Worm (Caenorhabditis elegans): Measurements from ENCODE around the gene F48E3.2.

Gene F48E3.2

DNA sequence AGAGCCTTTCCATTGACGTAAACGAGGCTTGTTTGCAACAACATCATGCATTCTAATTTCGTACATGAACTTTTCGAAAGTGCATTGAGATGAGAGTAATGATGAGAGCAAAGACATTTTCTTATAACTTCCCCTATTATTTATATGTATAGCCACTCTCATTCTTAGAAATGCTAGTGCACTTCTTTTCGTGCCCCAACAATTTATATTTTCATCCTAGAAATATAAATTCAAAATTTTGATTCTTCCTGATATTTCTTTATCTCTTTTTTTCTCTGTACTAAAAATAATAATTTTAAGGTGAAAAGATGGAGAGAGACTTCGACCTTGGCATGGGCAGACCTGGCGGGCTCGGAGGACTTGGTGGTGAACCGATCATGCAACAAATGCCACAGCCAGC lies 14.0 kb downstream of the F48E3.2 start, which contains the start of gene mek-1:
Gene mek-1 (plus strand): TSS at position 301 of the 400 bp plus-strand sequence.
- TF ChIP-seq ztf-11 (tag; optimal IDR thresholded peaks at IDR 0.05) (no peak), fos-1 (tag; optimal IDR thresholded peaks at IDR 0.05) (no peak), unc-55 (GFP tag; optimal IDR thresholded peaks at IDR 0.05) (no peak), lsy-2 (tag; optimal IDR thresholded peaks at IDR 0.05) (no peak), ZK546.5 (tag; optimal IDR thresholded peaks at IDR 0.05) (no peak), C34F6.9 (tag; optimal IDR thresholded peaks at IDR 0.05) (no peak), sem-4 (tag; optimal IDR thresholded peaks at IDR 0.05) (no peak), sma-9 (GFP tag; optimal IDR thresholded peaks at IDR 0.05) (no peak), sma-9 (tag; optimal IDR thresholded peaks at IDR 0.05) (no peak), nhr-12 (tag; optimal IDR thresholded peaks at IDR 0.05) (no peak), nhr-23 (tag; optimal IDR thresholded peaks at IDR 0.05) (no peak), lin-39 (tag; optimal IDR thresholded peaks at IDR 0.05) (no peak), ztf-4 (tag; optimal IDR thresholded peaks at IDR 0.05) (no peak), lin-11 (tag; optimal IDR thresholded peaks at IDR 0.05) (no peak), lin-13 (GFP tag; optimal IDR thresholded peaks at IDR 0.05) (no peak), ama-1 (optimal IDR thresholded peaks at IDR 0.05) (no peak)

DNA sequence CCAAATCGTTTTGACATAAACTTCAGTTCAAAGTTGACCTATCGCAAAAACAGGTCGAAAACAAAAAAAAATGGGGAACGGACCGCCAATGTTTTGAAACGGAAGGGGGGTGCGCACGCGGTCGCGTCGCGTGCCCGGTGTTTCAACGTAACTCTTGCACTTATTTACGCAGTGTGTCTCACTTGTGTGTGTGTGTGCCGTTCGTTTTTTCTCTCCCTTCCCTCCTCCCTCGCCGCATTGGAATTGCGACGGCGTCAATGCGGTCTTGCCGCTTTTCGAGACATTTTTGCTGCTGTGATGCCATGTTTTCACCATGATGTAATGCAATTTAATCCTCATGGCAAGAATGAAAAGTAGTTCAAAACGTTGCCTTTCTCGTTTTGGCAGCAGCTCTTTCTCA lies 14.4 kb downstream of the F48E3.2 start:
- peak; percentile 31 for TF ChIP-seq zag-1 (tag; optimal IDR thresholded peaks at IDR 0.05)
- peak; percentile 15 for TF ChIP-seq lin-13 (GFP tag; optimal IDR thresholded peaks at IDR 0.05)
- TF ChIP-seq sma-9 (GFP tag; optimal IDR thresholded peaks at IDR 0.05): no peak
- TF ChIP-seq sma-9 (tag; optimal IDR thresholded peaks at IDR 0.05): no peak
- peak; percentile 35 for TF ChIP-seq crh-2 (tag; optimal IDR thresholded peaks at IDR 0.05)
- TF ChIP-seq unc-55 (GFP tag; optimal IDR thresholded peaks at IDR 0.05): peak; percentile 63
- peak; percentile 41 for TF ChIP-seq sem-4 (tag; optimal IDR thresholded peaks at IDR 0.05)
- no peak for TF ChIP-seq peb-1 (tag; optimal IDR thresholded peaks at IDR 0.05)
- peak; percentile 55 for TF ChIP-seq C34F6.9 (tag; optimal IDR thresholded peaks at IDR 0.05)
- no peak for TF ChIP-seq nhr-23 (tag; optimal IDR thresholded peaks at IDR 0.05)
- peak; percentile 45 for TF ChIP-seq fos-1 (tag; optimal IDR thresholded peaks at IDR 0.05)
- no peak for TF ChIP-seq ztf-4 (tag; optimal IDR thresholded peaks at IDR 0.05)
- TF ChIP-seq mab-5 (tag; optimal IDR thresholded peaks at IDR 0.05): no peak
- TF ChIP-seq nhr-6 (tag; optimal IDR thresholded peaks at IDR 0.05): no peak
- peak; percentile 21 for TF ChIP-seq nhr-129 (tag; optimal IDR thresholded peaks at IDR 0.05)
- TF ChIP-seq nhr-21 (tag; optimal IDR thresholded peaks at IDR 0.05): no peak
- peak; percentile 10 for TF ChIP-seq nhr-25 (tag; optimal IDR thresholded peaks at IDR 0.05)
- TF ChIP-seq F13H6.1 (tag; optimal IDR thresholded peaks at IDR 0.05): peak; percentile 37
- no peak for TF ChIP-seq elt-1 (tag; optimal IDR thresholded peaks at IDR 0.05)

DNA sequence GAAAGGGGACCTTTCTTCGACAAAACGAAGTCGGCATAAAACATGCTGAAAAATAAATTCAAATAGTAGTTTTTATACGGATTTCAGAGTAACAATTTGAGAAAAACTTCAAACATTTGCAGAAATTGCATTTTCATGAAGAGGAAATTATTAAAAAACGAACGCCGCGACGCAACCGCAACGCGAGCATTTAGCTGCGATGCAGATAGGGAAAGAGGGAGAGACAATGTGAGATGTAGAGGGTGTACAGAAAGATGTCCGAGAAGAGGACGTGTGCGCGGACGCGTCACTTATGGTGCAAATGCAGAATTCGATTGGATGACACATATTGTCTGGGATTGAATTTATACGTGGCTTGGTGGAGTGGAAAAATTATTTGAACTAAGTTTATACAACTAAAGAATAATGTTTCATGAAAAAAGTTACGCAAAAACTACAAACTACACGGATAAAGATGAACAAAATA lies 17.9 kb downstream of the F48E3.2 start, which contains the start of gene coh-1:
Gene coh-1 (minus strand): TSS at position 51 of the 466 bp plus-strand sequence.
- TF ChIP-seq ztf-1 (GFP tag; conservative IDR thresholded peaks at IDR 0.05): no peak
- TF ChIP-seq ceh-82 (tag; optimal IDR thresholded peaks at IDR 0.05): no peak
- TF ChIP-seq lin-39 (tag; optimal IDR thresholded peaks at IDR 0.05): no peak
- TF ChIP-seq aly-2 (tag; optimal IDR thresholded peaks at IDR 0.05): no peak
- TF ChIP-seq sma-3 (GFP tag; optimal IDR thresholded peaks at IDR 0.05): peak; percentile 33
- TF ChIP-seq nhr-11 (tag; optimal IDR thresholded peaks at IDR 0.05): no peak
- TF ChIP-seq skn-1 (tag; optimal IDR thresholded peaks at IDR 0.05): no peak
- no peak for TF ChIP-seq zag-1 (tag; optimal IDR thresholded peaks at IDR 0.05)
- TF ChIP-seq nhr-10 (tag; optimal IDR thresholded peaks at IDR 0.05): no peak
- peak in 1 of 2 experiments; percentile 71 for TF ChIP-seq lsy-2 (tag; optimal IDR thresholded peaks at IDR 0.05)
- no peak for TF ChIP-seq nhr-77 (tag; optimal IDR thresholded peaks at IDR 0.05)
- no peak for TF ChIP-seq ceh-16 (tag; optimal IDR thresholded peaks at IDR 0.05)
- TF ChIP-seq crh-2 (tag; optimal IDR thresholded peaks at IDR 0.05): peak; percentile 78
- no peak for TF ChIP-seq snpc-4 (tag; optimal IDR thresholded peaks at IDR 0.05)
- TF ChIP-seq ztf-4 (tag; optimal IDR thresholded peaks at IDR 0.05): peak; percentile 20
- TF ChIP-seq mab-5 (tag; optimal IDR thresholded peaks at IDR 0.05): no peak
- TF ChIP-seq ztf-11 (tag; optimal IDR thresholded peaks at IDR 0.05): no peak
- TF ChIP-seq unc-62 (GFP tag; optimal IDR thresholded peaks at IDR 0.05): no peak
- no peak for TF ChIP-seq blmp-1 (tag; optimal IDR thresholded peaks at IDR 0.05; ENCODE audit: insufficient read depth)
- no peak for TF ChIP-seq unc-39 (tag; optimal IDR thresholded peaks at IDR 0.05)
- peak; percentile 61 for TF ChIP-seq fos-1 (tag; optimal IDR thresholded peaks at IDR 0.05)
- peak; percentile 46 for TF ChIP-seq lin-13 (GFP tag; optimal IDR thresholded peaks at IDR 0.05)
- TF ChIP-seq nhr-23 (tag; optimal IDR thresholded peaks at IDR 0.05): no peak
- TF ChIP-seq nhr-25 (tag; optimal IDR thresholded peaks at IDR 0.05): no peak
- TF ChIP-seq gmeb-1 (tag; optimal IDR thresholded peaks at IDR 0.05): peak; percentile 1
- TF ChIP-seq peb-1 (tag; optimal IDR thresholded peaks at IDR 0.05): no peak
- no peak for TF ChIP-seq egl-27 (tag; optimal IDR thresholded peaks at IDR 0.05)
- TF ChIP-seq dmd-4 (tag; optimal IDR thresholded peaks at IDR 0.05): no peak
- TF ChIP-seq nhr-21 (tag; optimal IDR thresholded peaks at IDR 0.05): no peak
- no peak for TF ChIP-seq nhr-12 (tag; optimal IDR thresholded peaks at IDR 0.05)
- TF ChIP-seq F13H6.1 (tag; optimal IDR thresholded peaks at IDR 0.05): peak; percentile 56
- peak; percentile 47 for TF ChIP-seq sma-9 (GFP tag; optimal IDR thresholded peaks at IDR 0.05)
- TF ChIP-seq sma-9 (tag; optimal IDR thresholded peaks at IDR 0.05): no peak
- TF ChIP-seq ZK546.5 (tag; optimal IDR thresholded peaks at IDR 0.05): no peak
- TF ChIP-seq Y55F3AM.14 (GFP tag; optimal IDR thresholded peaks at IDR 0.05): no peak
- peak; percentile 33 for TF ChIP-seq sem-4 (tag; optimal IDR thresholded peaks at IDR 0.05)
- peak; percentile 82 for TF ChIP-seq nhr-129 (tag; optimal IDR thresholded peaks at IDR 0.05)
- no peak for TF ChIP-seq mbf-1 (tag; optimal IDR thresholded peaks at IDR 0.05)
- no peak for TF ChIP-seq nhr-237 (tag; optimal IDR thresholded peaks at IDR 0.05)
- TF ChIP-seq unc-55 (GFP tag; optimal IDR thresholded peaks at IDR 0.05): peak; percentile 81
- TF ChIP-seq R02D3.7 (tag; optimal IDR thresholded peaks at IDR 0.05): no peak
- TF ChIP-seq ama-1 (optimal IDR thresholded peaks at IDR 0.05): no peak
- TF ChIP-seq elt-3 (tag; optimal IDR thresholded peaks at IDR 0.05): no peak
